Worm (Caenorhabditis elegans): Measurements from ENCODE around the gene F11C1.7.

Gene F11C1.7

DNA sequence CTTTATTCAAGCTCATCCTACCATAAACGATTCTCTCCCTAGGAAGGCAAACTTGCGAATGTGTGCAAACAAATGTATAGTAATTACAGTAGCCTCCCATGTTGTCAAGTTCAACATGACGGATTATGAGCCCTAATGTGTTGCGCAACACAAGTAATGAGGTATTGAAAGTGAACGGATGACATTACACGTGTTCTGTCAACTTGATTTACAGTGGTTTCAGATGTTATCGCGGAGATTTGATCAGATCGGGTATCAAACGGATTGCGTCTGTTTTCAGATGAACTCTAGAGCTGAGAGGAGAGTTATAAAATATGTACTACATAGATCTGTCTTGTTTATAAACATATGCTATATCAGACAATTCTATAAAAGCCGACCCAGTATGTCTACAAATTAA lies 13.2 kb downstream of the F11C1.7 start:
- TF ChIP-seq nhr-85 (tag), result peak; percentile 67
- TF ChIP-seq C34B4.2 (tag; optimal IDR thresholded peaks at IDR 0.05), result no peak

- peak; percentile 90 for TF ChIP-seq blmp-1 (tag; optimal IDR thresholded peaks at IDR 0.05)
- TF ChIP-seq pag-3 (tag; optimal IDR thresholded peaks at IDR 0.05; ENCODE audit: borderline replicate concordance, insufficient read depth), result no peak
- no peak for TF ChIP-seq unc-98 (GFP tag; IDR thresholded peaks at IDR 0.05)
Measured at ce11 chrX:13003092-13003491, 13.9 kb downstream of the F11C1.7 start.

ce11 chrX:13004491-13005093 lies 15.4 kb downstream of the F11C1.7 start:
- TF ChIP-seq lin-14 (GFP tag; optimal IDR thresholded peaks at IDR 0.05) (peak; percentile 45), zip-4 (GFP tag; optimal IDR thresholded peaks at IDR 0.05) (no peak), nhr-85 (tag) (peak; percentile 81), zag-1 (tag; optimal IDR thresholded peaks at IDR 0.05) (no peak), blmp-1 (tag; optimal IDR thresholded peaks at IDR 0.05) (peak; percentile 82), lsy-2 (tag; optimal IDR thresholded peaks at IDR 0.05) (peak in 1 of 2 experiments; percentile 42), efl-1 (optimal IDR thresholded peaks at IDR 0.05) (no peak), efl-1 (GFP tag; optimal IDR thresholded peaks at IDR 0.05 in 1 of 2) (peak in 1 of 2 experiments; percentile 59), elt-3 (tag; optimal IDR thresholded peaks at IDR 0.05) (peak in 1 of 6 experiments; percentile 16)

ce11 chrX:13005730-13006129 lies 16.6 kb downstream of the F11C1.7 start:
- TF ChIP-seq sox-4 (tag; optimal IDR thresholded peaks at IDR 0.05), result no peak
- no peak for TF ChIP-seq sptf-1 (tag; optimal IDR thresholded peaks at IDR 0.05)
- no peak for TF ChIP-seq lsy-2 (tag; optimal IDR thresholded peaks at IDR 0.05)
- TF ChIP-seq C04F5.9 (tag; optimal IDR thresholded peaks at IDR 0.05), result no peak
- TF ChIP-seq rnt-1 (tag; optimal IDR thresholded peaks at IDR 0.05), result no peak
- TF ChIP-seq elt-2 (tag; optimal IDR thresholded peaks at IDR 0.05), result no peak
- TF ChIP-seq nhr-85 (tag), result no peak
- no peak for TF ChIP-seq mdl-1 (tag; optimal IDR thresholded peaks at IDR 0.05)
- no peak for TF ChIP-seq nhr-90 (tag; optimal IDR thresholded peaks at IDR 0.05; ENCODE audit: poor library complexity)
- TF ChIP-seq aha-1 (tag; optimal IDR thresholded peaks at IDR 0.05), result no peak
- no peak for TF ChIP-seq zip-4 (GFP tag; optimal IDR thresholded peaks at IDR 0.05)
- no peak for TF ChIP-seq unc-130 (tag; optimal IDR thresholded peaks at IDR 0.05)
- TF ChIP-seq elt-3 (tag; optimal IDR thresholded peaks at IDR 0.05), result no peak
- no peak for TF ChIP-seq lin-15B (tag; optimal IDR thresholded peaks at IDR 0.05)
- TF ChIP-seq hlh-17 (GFP tag; optimal IDR thresholded peaks at IDR 0.05; ENCODE audit: borderline replicate concordance), result no peak

DNA sequence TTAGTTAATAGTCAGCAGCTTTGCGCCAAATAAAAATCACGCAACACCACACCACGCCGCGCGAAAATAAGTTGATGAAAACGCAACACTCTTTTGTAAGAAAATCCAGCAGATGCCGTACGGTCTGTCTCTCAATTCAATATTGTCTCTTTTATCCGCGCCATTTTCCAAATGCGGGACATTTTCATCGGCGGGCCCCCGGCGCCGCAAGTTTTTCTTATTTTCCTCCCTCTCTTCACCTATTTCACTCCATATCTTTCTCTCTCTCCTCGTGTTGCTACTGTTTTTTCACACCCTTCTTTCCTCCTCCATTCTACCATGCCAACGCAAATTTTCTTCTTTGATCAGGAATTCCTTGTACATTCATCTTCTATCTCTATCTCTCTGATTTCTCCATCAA lies 17.2 kb downstream of the F11C1.7 start:
- TF ChIP-seq mef-2 (tag; optimal IDR thresholded peaks at IDR 0.05) (no peak), aly-2 (tag; optimal IDR thresholded peaks at IDR 0.05) (no peak), dpl-1 (GFP tag; optimal IDR thresholded peaks at IDR 0.05) (no peak), nhr-20 (tag; optimal IDR thresholded peaks at IDR 0.05) (peak; percentile 37), elt-3 (tag; optimal IDR thresholded peaks at IDR 0.05) (no peak), blmp-1 (tag; optimal IDR thresholded peaks at IDR 0.05) (peak; percentile 71), nhr-71 (tag; optimal IDR thresholded peaks at IDR 0.05) (peak; percentile 34), lir-3 (tag; optimal IDR thresholded peaks at IDR 0.05; ENCODE audit: poor library complexity) (no peak), nhr-85 (tag) (peak; percentile 89), grh-1 (GFP tag; IDR thresholded peaks at IDR 0.05) (peak; percentile 14; the same call in 1 of the 2 replicates), pqm-1 (tag; optimal IDR thresholded peaks at IDR 0.05) (no peak), nhr-90 (tag; optimal IDR thresholded peaks at IDR 0.05; ENCODE audit: poor library complexity) (peak; percentile 11), unc-130 (tag; optimal IDR thresholded peaks at IDR 0.05) (no peak), lin-14 (GFP tag; optimal IDR thresholded peaks at IDR 0.05) (peak; percentile 55), zip-4 (GFP tag; optimal IDR thresholded peaks at IDR 0.05) (no peak), lin-35 (GFP tag; optimal IDR thresholded peaks at IDR 0.05) (no peak), ces-1 (GFP tag; optimal IDR thresholded peaks at IDR 0.05) (no peak), nhr-12 (tag; optimal IDR thresholded peaks at IDR 0.05) (no peak), mep-1 (tag; optimal IDR thresholded peaks at IDR 0.05) (no peak), snu-23 (GFP tag; optimal IDR thresholded peaks at IDR 0.05) (peak; percentile 42), elt-2 (tag; optimal IDR thresholded peaks at IDR 0.05) (no peak), ama-1 (optimal IDR thresholded peaks at IDR 0.05) (no peak), fkh-10 (GFP tag; optimal IDR thresholded peaks at IDR 0.05) (no peak), lsy-2 (tag; optimal IDR thresholded peaks at IDR 0.05) (no peak), mdl-1 (tag; optimal IDR thresholded peaks at IDR 0.05) (peak in 1 of 2 experiments; percentile 22), efl-3 (GFP tag; optimal IDR thresholded peaks at IDR 0.05) (no peak), nhr-28 (tag; optimal IDR thresholded peaks at IDR 0.05) (no peak), hlh-17 (GFP tag; optimal IDR thresholded peaks at IDR 0.05; ENCODE audit: borderline replicate concordance) (no peak), ceh-90 (tag; optimal IDR thresholded peaks at IDR 0.05) (no peak), aha-1 (tag; optimal IDR thresholded peaks at IDR 0.05) (no peak)

Measured in whole organism, L1 larva.